Worm (Caenorhabditis elegans) whole organism, early embryonic: ENCODE measurements around the gene Y26G10.4.

Source experiments
- ama-1 ChIP-seq: fragments of 150-350 bp; optimal IDR thresholded peaks from 2 replicates; lab custom pipeline; 2014
- flt-1 ChIP-seq: fragments of 200-800 bp; sonication (Bioruptor generic); IDR thresholded peaks from 2 replicates; pipeline ENCODE4 v1.3.6; 2022; ENCODE audit warnings: missing genetic modification characterization, missing compliant biosample characterization
- hmbx-1 ChIP-seq: sonication (generic microtip); optimal IDR thresholded peaks from 2 replicates; lab custom pipeline; 2016; ENCODE audit warnings: mild to moderate bottlenecking, missing genetic modification characterization, missing compliant biosample characterization
- scrt-1 ChIP-seq: fragments of 200-800 bp; sonication (Bioruptor generic); IDR thresholded peaks from 2 replicates; pipeline ENCODE4 v1.3.6; 2022; ENCODE audit warnings: missing genetic modification characterization, missing compliant biosample characterization

- TF ChIP-seq ama-1 (lab: Kevin White, UChicago) (no peak), scrt-1 (GFP tag; lab: Robert Waterston, UW) (no peak), flt-1 (GFP tag; lab: Robert Waterston, UW) (no peak), hmbx-1 (tag; lab: Kevin White, UChicago) (no peak)
Measured at ce11 chrV:17683290-17683689, 15.7 kb downstream of the Y26G10.4 start.
